Worm (Caenorhabditis elegans) whole organism, L4/young adult: ENCODE data around the gene daf-37.

Experiments used
- W03F9.2 ChIP-seq: fragments of 150-350 bp; optimal IDR thresholded peaks from 2 replicates; lab custom pipeline; 2014; ENCODE audit warnings: missing biosample characterization, missing genetic modification characterization
- dao-5 ChIP-seq: sonication (generic microtip); optimal IDR thresholded peaks from 2 replicates; lab custom pipeline; 2016; ENCODE audit warnings: missing genotype, missing genetic modification characterization, moderate library complexity, missing compliant biosample characterization
- him-1 ChIP-seq: sonication (generic microtip); optimal IDR thresholded peaks from 2 replicates; lab custom pipeline; 2016; ENCODE audit warnings: missing genotype, missing genetic modification reagents, missing genetic modification characterization, missing compliant biosample characterization

- TF ChIP-seq him-1 (tag; lab: Kevin White, UChicago) (no peak), W03F9.2 (tag; lab: Kevin White, UChicago) (no peak), dao-5 (tag; lab: Kevin White, UChicago) (no peak)
These were observed 40.0 kb upstream of the daf-37 start for ce11 chrII:6248029-6248428.
